Comparison of ENCODE assay signal across 1 fruit fly cellular context in genomic region chr3L:819297-819886, dm6.
TF ChIP-seq lines count a peak whose summit lies in the region.

No protein-coding gene starts in this region.

TF ChIP-seq in whole organism, embryonic, 481 proteins besides CTCF, POLR2A, EP300 and RAD21 (continued from another document and continues in another):
- TF ChIP-seq hkb (optimal IDR thresholded peaks at IDR 0.05; lab: Kevin White, UChicago) (no peak), hkb (GFP tag; IDR thresholded peaks at IDR 0.05; lab: Robert Waterston, UW) (peak; percentile 95), CG11093 (GFP tag; IDR thresholded peaks at IDR 0.05; lab: Robert Waterston, UW) (peak; percentile 86), CG8359 (GFP tag; optimal IDR thresholded peaks at IDR 0.05; lab: Kevin White, UChicago; ENCODE audit: borderline replicate concordance) (peak; percentile 57), CG10366 (GFP tag; IDR thresholded peaks at IDR 0.05; lab: Robert Waterston, UW) (peak; percentile 96), Dbx (GFP tag; IDR thresholded peaks at IDR 0.05; lab: Robert Waterston, UW) (peak; percentile 82), Nf-YA (GFP tag; IDR thresholded peaks at IDR 0.05; lab: Robert Waterston, UW) (peak; percentile 87), hth (optimal IDR thresholded peaks at IDR 0.05; lab: Kevin White, UChicago) (no peak), CG4424 (GFP tag; optimal IDR thresholded peaks at IDR 0.05; lab: Kevin White, UChicago) (peak; percentile 82), CG2120 (GFP tag; optimal IDR thresholded peaks at IDR 0.05; lab: Kevin White, UChicago) (peak; percentile 89), ind (GFP tag; optimal IDR thresholded peaks at IDR 0.05; lab: Kevin White, UChicago) (peak; percentile 92), CG7987 (GFP tag; optimal IDR thresholded peaks at IDR 0.05; lab: Kevin White, UChicago) (peak; percentile 38), CG17912 (GFP tag; optimal IDR thresholded peaks at IDR 0.05; lab: Kevin White, UChicago) (peak; percentile 67), wor (GFP tag; IDR thresholded peaks at IDR 0.05; lab: Robert Waterston, UW) (peak; percentile 88), BEAF-32 (GFP tag; optimal IDR thresholded peaks at IDR 0.05; lab: Kevin White, UChicago) (no peak), BtbVII (GFP tag; optimal IDR thresholded peaks at IDR 0.05; lab: Kevin White, UChicago) (peak; percentile 81), CG3065 (GFP tag; optimal IDR thresholded peaks at IDR 0.05; lab: Kevin White, UChicago) (peak; percentile 41), pum (GFP tag; optimal IDR thresholded peaks at IDR 0.05; lab: Kevin White, UChicago) (peak; percentile 87), Chrac-16 (GFP tag; optimal IDR thresholded peaks at IDR 0.05; lab: Kevin White, UChicago) (peak; percentile 73), pita (GFP tag; optimal IDR thresholded peaks at IDR 0.05; lab: Kevin White, UChicago) (no peak), seq (GFP tag; IDR thresholded peaks at IDR 0.05; lab: Robert Waterston, UW) (peak; percentile 92), br (optimal IDR thresholded peaks at IDR 0.05; lab: Kevin White, UChicago) (no peak), ewg (GFP tag; optimal IDR thresholded peaks at IDR 0.05; lab: Kevin White, UChicago) (peak; percentile 78), CG10654 (GFP tag; optimal IDR thresholded peaks at IDR 0.05; lab: Kevin White, UChicago) (peak; percentile 84), ash1 (GFP tag; optimal IDR thresholded peaks at IDR 0.05; lab: Kevin White, UChicago) (peak; percentile 42), psq (GFP tag; optimal IDR thresholded peaks at IDR 0.05; lab: Kevin White, UChicago) (peak; percentile 43), sima (GFP tag; optimal IDR thresholded peaks at IDR 0.05; lab: Kevin White, UChicago) (peak; percentile 54), dmrt11E (tag; optimal IDR thresholded peaks at IDR 0.05; lab: Kevin White, UChicago) (peak; percentile 37), MBD-R2 (GFP tag; IDR thresholded peaks at IDR 0.05; lab: Robert Waterston, UW) (peak; percentile 71), chinmo (GFP tag; IDR thresholded peaks at IDR 0.05; lab: Robert Waterston, UW; ENCODE audit: partially characterized antibody) (peak; percentile 51; the same call in 1 of the 4 replicates), CkIIα-i1 (GFP tag; IDR thresholded peaks at IDR 0.05; lab: Robert Waterston, UW) (no peak), tgo (GFP tag; IDR thresholded peaks at IDR 0.05; lab: Robert Waterston, UW) (peak; percentile 93), Dll (GFP tag; IDR thresholded peaks at IDR 0.05; lab: Robert Waterston, UW; ENCODE audit: partially characterized antibody) (no peak), eyg (GFP tag; optimal IDR thresholded peaks at IDR 0.05; lab: Kevin White, UChicago) (peak; percentile 84), CG7928 (GFP tag; optimal IDR thresholded peaks at IDR 0.05; lab: Kevin White, UChicago) (peak; percentile 56), Hr51 (GFP tag; optimal IDR thresholded peaks at IDR 0.05; lab: Kevin White, UChicago) (peak; percentile 70 to 88), Nf-YB (GFP tag; optimal IDR thresholded peaks at IDR 0.05; lab: Kevin White, UChicago) (peak; percentile 56), CG15601 (tag; optimal IDR thresholded peaks at IDR 0.05; lab: Kevin White, UChicago) (peak; percentile 83), CG7271 (tag; optimal IDR thresholded peaks at IDR 0.05; lab: Kevin White, UChicago) (no peak), Camta (GFP tag; optimal IDR thresholded peaks at IDR 0.05; lab: Kevin White, UChicago) (peak; percentile 84), pfk (GFP tag; optimal IDR thresholded peaks at IDR 0.05; lab: Kevin White, UChicago) (no peak), CG11696 (GFP tag; IDR thresholded peaks at IDR 0.05; lab: Robert Waterston, UW) (peak; percentile 88), jumu (GFP tag; optimal IDR thresholded peaks at IDR 0.05; lab: Kevin White, UChicago) (peak; percentile 88), CG17568 (GFP tag; optimal IDR thresholded peaks at IDR 0.05; lab: Kevin White, UChicago) (peak; percentile 77), croc (GFP tag; conservative IDR thresholded peaks at IDR 0.05; lab: Robert Waterston, UW) (peak; percentile 73; the same call in 2 of the 3 replicates), CG14710 (tag; optimal IDR thresholded peaks at IDR 0.05; lab: Kevin White, UChicago) (peak; percentile 58), h (optimal IDR thresholded peaks at IDR 0.05; lab: Kevin White, UChicago) (no peak), CG6272 (GFP tag; IDR thresholded peaks at IDR 0.05; lab: Robert Waterston, UW) (peak; percentile 86), CG9727 (GFP tag; optimal IDR thresholded peaks at IDR 0.05; lab: Kevin White, UChicago) (peak; percentile 68), esg (GFP tag; conservative IDR thresholded peaks at IDR 0.05; lab: Robert Waterston, UW) (peak; percentile 92), Mrtf (GFP tag; IDR thresholded peaks at IDR 0.05; lab: Robert Waterston, UW) (peak; percentile 93), CG12769 (tag; optimal IDR thresholded peaks at IDR 0.05; lab: Kevin White, UChicago) (peak; percentile 96), Hmr (GFP tag; optimal IDR thresholded peaks at IDR 0.05; lab: Kevin White, UChicago) (peak; percentile 80), cad (GFP tag; optimal IDR thresholded peaks at IDR 0.05; lab: Kevin White, UChicago) (no peak), ems (GFP tag; optimal IDR thresholded peaks at IDR 0.05; lab: Kevin White, UChicago) (peak; percentile 87), grau (tag; optimal IDR thresholded peaks at IDR 0.05; lab: Kevin White, UChicago) (peak; percentile 96), Opbp (GFP tag; IDR thresholded peaks at IDR 0.05; lab: Robert Waterston, UW; ENCODE audit: partially characterized antibody) (no peak), CG10321 (GFP tag; IDR thresholded peaks at IDR 0.05; lab: Robert Waterston, UW) (peak; percentile 74), zen (tag; optimal IDR thresholded peaks at IDR 0.05; lab: Kevin White, UChicago) (peak; percentile 27), CG9437 (GFP tag; optimal IDR thresholded peaks at IDR 0.05; lab: Kevin White, UChicago) (peak; percentile 71), pan (optimal IDR thresholded peaks at IDR 0.05; lab: Kevin White, UChicago) (no peak), pan (GFP tag; optimal IDR thresholded peaks at IDR 0.05 in 1 of 2, IDR thresholded peaks at IDR 0.05 in 1 of 2) (peak in 1 of 2 experiments; percentile 95), oc (tag; optimal IDR thresholded peaks at IDR 0.05; lab: Kevin White, UChicago) (peak; percentile 94), ERR (GFP tag; optimal IDR thresholded peaks at IDR 0.05; lab: Kevin White, UChicago) (peak; percentile 85), H15 (GFP tag; IDR thresholded peaks at IDR 0.05; lab: Robert Waterston, UW) (peak; percentile 93), zfh2 (GFP tag; optimal IDR thresholded peaks at IDR 0.05; lab: Kevin White, UChicago) (peak; percentile 83), CG17829 (tag; optimal IDR thresholded peaks at IDR 0.05; lab: Kevin White, UChicago) (peak; percentile 80), yki (optimal IDR thresholded peaks at IDR 0.05; lab: Kevin White, UChicago) (no peak), scrt (GFP tag; optimal IDR thresholded peaks at IDR 0.05; lab: Kevin White, UChicago) (peak; percentile 80), CG17186 (GFP tag; optimal IDR thresholded peaks at IDR 0.05; lab: Kevin White, UChicago) (peak; percentile 8), toy (GFP tag; IDR thresholded peaks at IDR 0.05; lab: Robert Waterston, UW) (peak; percentile 71), CG31365 (tag; optimal IDR thresholded peaks at IDR 0.05; lab: Kevin White, UChicago) (peak; percentile 73), Ravus (GFP tag; IDR thresholded peaks at IDR 0.05; lab: Robert Waterston, UW) (peak; percentile 44), pros (GFP tag; optimal IDR thresholded peaks at IDR 0.05; lab: Kevin White, UChicago) (peak; percentile 3), crp (GFP tag; optimal IDR thresholded peaks at IDR 0.05; lab: Kevin White, UChicago) (peak in 1 of 2 experiments; percentile 35), Blimp-1 (GFP tag; optimal IDR thresholded peaks at IDR 0.05; lab: Kevin White, UChicago) (peak; percentile 82), CG6813 (GFP tag; optimal IDR thresholded peaks at IDR 0.05; lab: Kevin White, UChicago) (peak; percentile 82), MTF-1 (GFP tag; optimal IDR thresholded peaks at IDR 0.05; lab: Kevin White, UChicago; ENCODE audit: borderline replicate concordance) (peak; percentile 79), btn (GFP tag; optimal IDR thresholded peaks at IDR 0.05; lab: Kevin White, UChicago) (peak; percentile 79), luna (GFP tag; optimal IDR thresholded peaks at IDR 0.05; lab: Kevin White, UChicago) (no peak), pb (GFP tag; optimal IDR thresholded peaks at IDR 0.05; lab: Kevin White, UChicago) (peak; percentile 87), CG4282 (GFP tag; optimal IDR thresholded peaks at IDR 0.05; lab: Kevin White, UChicago) (peak; percentile 75), Abd-B (GFP tag; optimal IDR thresholded peaks at IDR 0.05; lab: Kevin White, UChicago) (peak; percentile 81), CG42726 (GFP tag; IDR thresholded peaks at IDR 0.05; lab: Robert Waterston, UW; ENCODE audit: partially characterized antibody) (no peak), ci (GFP tag; IDR thresholded peaks at IDR 0.05; lab: Robert Waterston, UW) (peak; percentile 98), vnd (GFP tag; IDR thresholded peaks at IDR 0.05; lab: Robert Waterston, UW; ENCODE audit: partially characterized antibody) (no peak), tap (tag; optimal IDR thresholded peaks at IDR 0.05; lab: Kevin White, UChicago) (peak; percentile 77), emc (GFP tag; optimal IDR thresholded peaks at IDR 0.05; lab: Kevin White, UChicago) (peak; percentile 73), CG8924 (tag; optimal IDR thresholded peaks at IDR 0.05; lab: Kevin White, UChicago) (peak; percentile 85), Neu2 (GFP tag; optimal IDR thresholded peaks at IDR 0.05; lab: Kevin White, UChicago; ENCODE audit: borderline replicate concordance) (no peak), GATAe (GFP tag; conservative IDR thresholded peaks at IDR 0.05; lab: Robert Waterston, UW) (peak; percentile 66; the same call in 1 of the 2 replicates), tx (GFP tag; optimal IDR thresholded peaks at IDR 0.05; lab: Kevin White, UChicago) (peak; percentile 81), cas (GFP tag; IDR thresholded peaks at IDR 0.05; lab: Robert Waterston, UW) (peak; percentile 82), ATbp (GFP tag; optimal IDR thresholded peaks at IDR 0.05; lab: Kevin White, UChicago) (peak; percentile 87), CG30403 (GFP tag; optimal IDR thresholded peaks at IDR 0.05; lab: Kevin White, UChicago) (peak; percentile 90), shn (GFP tag; optimal IDR thresholded peaks at IDR 0.05; lab: Kevin White, UChicago) (peak; percentile 69), CG8478 (optimal IDR thresholded peaks at IDR 0.05; lab: Kevin White, UChicago) (no peak), CG31441 (GFP tag; IDR thresholded peaks at IDR 0.05; lab: Robert Waterston, UW) (peak; percentile 75), CG8944 (GFP tag; optimal IDR thresholded peaks at IDR 0.05; lab: Kevin White, UChicago) (peak; percentile 86), CG14667 (GFP tag; IDR thresholded peaks at IDR 0.05; lab: Robert Waterston, UW) (peak; percentile 85), Fer2 (tag; optimal IDR thresholded peaks at IDR 0.05; lab: Kevin White, UChicago) (peak; percentile 67), CG3995 (GFP tag; optimal IDR thresholded peaks at IDR 0.05; lab: Kevin White, UChicago) (peak; percentile 48), nom (GFP tag; optimal IDR thresholded peaks at IDR 0.05; lab: Kevin White, UChicago) (no peak), corto (GFP tag; optimal IDR thresholded peaks at IDR 0.05; lab: Kevin White, UChicago) (no peak), wdn (GFP tag; IDR thresholded peaks at IDR 0.05; lab: Robert Waterston, UW) (peak; percentile 81), CG34422 (GFP tag; IDR thresholded peaks at IDR 0.05; lab: Robert Waterston, UW) (peak; percentile 97), CG13424 (tag; optimal IDR thresholded peaks at IDR 0.05; lab: Kevin White, UChicago) (peak; percentile 88), CG10959 (GFP tag; IDR thresholded peaks at IDR 0.05; lab: Robert Waterston, UW) (peak; percentile 57; the same call in 1 of the 2 replicates), CG34376 (GFP tag; optimal IDR thresholded peaks at IDR 0.05; lab: Kevin White, UChicago) (peak; percentile 56), Drgx (GFP tag; IDR thresholded peaks at IDR 0.05; lab: Robert Waterston, UW) (peak; percentile 70), CG2875 (GFP tag; optimal IDR thresholded peaks at IDR 0.05; lab: Kevin White, UChicago) (peak; percentile 81), CG17359 (tag; optimal IDR thresholded peaks at IDR 0.05; lab: Kevin White, UChicago) (peak; percentile 92), Taf1 (GFP tag; IDR thresholded peaks at IDR 0.05; lab: Robert Waterston, UW) (peak; percentile 76), sna (GFP tag; IDR thresholded peaks at IDR 0.05; lab: Robert Waterston, UW; ENCODE audit: partially characterized antibody) (no peak), jing (GFP tag; optimal IDR thresholded peaks at IDR 0.05; lab: Kevin White, UChicago) (peak; percentile 83), dm (GFP tag; optimal IDR thresholded peaks at IDR 0.05; lab: Kevin White, UChicago) (peak; percentile 79), Pdp1 (GFP tag; optimal IDR thresholded peaks at IDR 0.05; lab: Kevin White, UChicago) (peak; percentile 86 to 90), Side (GFP tag; optimal IDR thresholded peaks at IDR 0.05; lab: Kevin White, UChicago) (peak; percentile 84), CG4820 (GFP tag; optimal IDR thresholded peaks at IDR 0.05; lab: Kevin White, UChicago) (peak; percentile 86), CG1832 (GFP tag; optimal IDR thresholded peaks at IDR 0.05; lab: Kevin White, UChicago) (no peak), Dref (GFP tag; IDR thresholded peaks at IDR 0.05; lab: Robert Waterston, UW) (peak; percentile 36; the same call in 1 of the 2 replicates), Gug (GFP tag; IDR thresholded peaks at IDR 0.05; lab: Robert Waterston, UW) (peak; percentile 94), HLH3B (GFP tag; IDR thresholded peaks at IDR 0.05; lab: Robert Waterston, UW) (peak; percentile 95), TFAM (GFP tag; optimal IDR thresholded peaks at IDR 0.05; lab: Kevin White, UChicago) (peak; percentile 58), CG5180 (GFP tag; optimal IDR thresholded peaks at IDR 0.05; lab: Kevin White, UChicago) (peak; percentile 83), CG7839 (tag; optimal IDR thresholded peaks at IDR 0.05; lab: Kevin White, UChicago) (peak; percentile 91), CG11560 (tag; IDR thresholded peaks at IDR 0.05; lab: Robert Waterston, UW) (peak; percentile 83), phol (tag; optimal IDR thresholded peaks at IDR 0.05; lab: Kevin White, UChicago) (peak; percentile 80), Rx (GFP tag; IDR thresholded peaks at IDR 0.05; lab: Robert Waterston, UW) (peak; percentile 92), CG1602 (GFP tag; optimal IDR thresholded peaks at IDR 0.05; lab: Kevin White, UChicago) (peak; percentile 78), CG6683 (GFP tag; optimal IDR thresholded peaks at IDR 0.05; lab: Kevin White, UChicago) (peak; percentile 58)
